Worm (Caenorhabditis elegans): ENCODE results near the gene ztf-14.

Gene ztf-14

DNA sequence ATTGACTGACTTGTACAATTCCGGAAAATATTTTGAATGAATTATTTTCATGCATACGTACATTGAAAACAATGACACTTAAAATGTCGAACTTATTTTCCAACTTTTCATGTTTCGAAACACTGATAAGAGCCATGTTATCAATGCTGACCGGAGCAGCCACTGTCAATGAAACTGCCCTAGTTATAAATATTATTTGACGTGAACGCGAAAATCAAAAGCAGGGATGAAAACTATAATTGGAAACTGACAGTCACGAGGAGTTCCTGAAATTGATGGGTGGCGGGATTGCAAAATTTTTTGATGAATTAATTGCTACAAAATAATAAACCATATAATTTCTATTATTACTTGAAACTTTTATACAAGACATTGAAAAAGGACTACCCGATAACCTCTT is 43.6 kb downstream of the ztf-14 start:
- no peak for TF ChIP-seq mab-5 (tag; optimal IDR thresholded peaks at IDR 0.05)

DNA sequence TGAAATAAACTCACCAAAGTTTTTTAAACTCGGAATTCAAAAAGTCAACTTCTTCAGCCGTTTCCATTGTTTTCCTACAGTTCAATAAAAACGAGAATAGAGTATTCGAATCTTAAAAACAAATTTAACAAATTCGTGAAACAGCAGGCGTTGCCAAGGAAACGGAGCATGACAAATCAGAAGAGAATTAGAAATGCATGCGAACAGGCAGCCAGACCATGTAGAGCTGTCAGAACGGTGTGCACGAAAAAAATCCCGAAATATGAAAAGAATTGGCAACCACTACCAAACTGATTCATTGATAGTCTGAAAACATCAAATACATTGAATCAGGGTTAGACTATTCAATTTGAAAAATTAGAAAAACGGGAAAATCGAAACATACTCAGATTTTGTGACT is 46.1 kb downstream of the ztf-14 start, which contains the start of gene fbxa-81:
Gene fbxa-81 (minus strand): TSS at position 101 of the 400 bp plus-strand sequence.
- no peak for TF ChIP-seq unc-39 (tag; optimal IDR thresholded peaks at IDR 0.05)
- no peak for TF ChIP-seq flh-1 (GFP tag; optimal IDR thresholded peaks at IDR 0.05)
- no peak for TF ChIP-seq zip-8 (tag; optimal IDR thresholded peaks at IDR 0.05)
- TF ChIP-seq pha-4 (tag; optimal IDR thresholded peaks at IDR 0.05), result no peak
- no peak for TF ChIP-seq nhr-28 (tag; optimal IDR thresholded peaks at IDR 0.05)
- TF ChIP-seq mls-2 (tag; optimal IDR thresholded peaks at IDR 0.05), result no peak
- TF ChIP-seq hlh-1 (tag; optimal IDR thresholded peaks at IDR 0.05), result no peak
- TF ChIP-seq snpc-4 (tag; optimal IDR thresholded peaks at IDR 0.05), result no peak
- TF ChIP-seq lsy-2 (tag; optimal IDR thresholded peaks at IDR 0.05), result no peak
- no peak for TF ChIP-seq unc-62 (GFP tag; optimal IDR thresholded peaks at IDR 0.05)
- TF ChIP-seq bed-3 (GFP tag; optimal IDR thresholded peaks at IDR 0.05), result no peak
- TF ChIP-seq lin-13 (tag; optimal IDR thresholded peaks at IDR 0.05), result no peak
- TF ChIP-seq nhr-12 (tag; optimal IDR thresholded peaks at IDR 0.05), result no peak
- TF ChIP-seq ceh-39 (tag; optimal IDR thresholded peaks at IDR 0.05), result no peak
- no peak for TF ChIP-seq mab-5 (tag; optimal IDR thresholded peaks at IDR 0.05)
- no peak for TF ChIP-seq drap-1 (GFP tag; optimal IDR thresholded peaks at IDR 0.05)
- no peak for TF ChIP-seq M03D4.4 (tag; optimal IDR thresholded peaks at IDR 0.05)
- no peak for TF ChIP-seq nhr-237 (tag; optimal IDR thresholded peaks at IDR 0.05)
- TF ChIP-seq unc-120 (tag; optimal IDR thresholded peaks at IDR 0.05; ENCODE audit: poor library complexity, severe bottlenecking), result no peak
- no peak for TF ChIP-seq cnd-1 (tag; optimal IDR thresholded peaks at IDR 0.05)

- no peak for TF ChIP-seq bed-3 (GFP tag; optimal IDR thresholded peaks at IDR 0.05)
These were observed 47.3 kb downstream of the ztf-14 start, which contains the start of gene T24C2.3 for ce11 chrX:14543224-14543623. T24C2.3 (plus strand) TSS chrX:14543524.

DNA sequence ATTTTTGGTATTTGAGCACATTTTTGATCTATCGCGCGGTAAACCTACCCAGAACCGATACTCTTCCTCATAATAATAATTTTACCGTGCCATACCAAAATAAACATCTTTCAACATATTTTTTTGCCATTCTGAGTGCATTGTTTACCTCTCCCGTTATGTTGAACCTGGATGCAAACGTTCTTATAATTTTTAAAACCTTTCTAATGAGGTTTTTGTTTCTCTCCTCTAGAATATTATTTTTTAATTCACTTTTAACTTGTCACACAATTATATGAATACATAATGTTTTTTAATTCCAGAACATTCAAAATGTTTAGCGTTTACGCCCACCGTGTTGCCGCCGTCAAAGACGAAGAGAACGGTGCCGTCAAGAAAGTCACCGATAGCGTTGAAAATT is 49.7 kb downstream of the ztf-14 start, which contains the start of gene enri-2:
Gene enri-2 (plus strand): TSS at position 301 of the 400 bp plus-strand sequence.
- TF ChIP-seq M03D4.4 (tag; optimal IDR thresholded peaks at IDR 0.05), result no peak
- TF ChIP-seq ces-1 (GFP tag; optimal IDR thresholded peaks at IDR 0.05), result no peak
- no peak for TF ChIP-seq drap-1 (GFP tag; optimal IDR thresholded peaks at IDR 0.05)
